Worm (Caenorhabditis elegans) whole organism, L2 larva: ENCODE results near the gene M03F4.6.

Experiments
- alr-1 ChIP-seq: fragments of 150-350 bp; optimal IDR thresholded peaks from 2 replicates; lab custom pipeline; 2014; ENCODE audit warnings: missing biosample characterization, missing genetic modification characterization
- aly-2 ChIP-seq: fragments of 150-350 bp; optimal IDR thresholded peaks from 2 replicates; lab custom pipeline; 2014; ENCODE audit warnings: missing biosample characterization, missing genetic modification characterization
- ama-1 ChIP-seq: fragments of 150-350 bp; optimal IDR thresholded peaks from 2 replicates; lab custom pipeline; 2018; ENCODE audit warnings: inconsistent platforms
- crh-2 ChIP-seq: sonication (generic microtip); optimal IDR thresholded peaks from 2 replicates; lab custom pipeline; 2017; ENCODE audit warnings: missing biosample characterization, missing genetic modification characterization
- lin-39 ChIP-seq: fragments of 150-350 bp; optimal IDR thresholded peaks from 2 replicates; lab custom pipeline; 2014; ENCODE audit warnings: missing biosample characterization, missing genetic modification reagents, missing genetic modification characterization
- nhr-237 ChIP-seq: fragments of 150-350 bp; optimal IDR thresholded peaks from 2 replicates; lab custom pipeline; 2014; ENCODE audit warnings: missing biosample characterization, missing genetic modification characterization
- nhr-6 ChIP-seq: fragments of 150-350 bp; optimal IDR thresholded peaks from 2 replicates; lab custom pipeline; 2014; ENCODE audit warnings: missing biosample characterization, missing genetic modification characterization
- peb-1 ChIP-seq: fragments of 150-350 bp; optimal IDR thresholded peaks from 2 replicates; lab custom pipeline; 2014; ENCODE audit warnings: missing biosample characterization, missing genetic modification characterization
- skn-1 ChIP-seq: sonication (generic microtip); optimal IDR thresholded peaks from 2 replicates; lab custom pipeline; 2017; ENCODE audit warnings: missing biosample characterization, missing genetic modification characterization
- sma-3 ChIP-seq: sonication (generic microtip); optimal IDR thresholded peaks from 2 replicates; lab custom pipeline; 2016; ENCODE audit warnings: missing genetic modification reagents, missing genetic modification characterization, missing compliant biosample characterization
- snpc-4 ChIP-seq: fragments of 150-350 bp; optimal IDR thresholded peaks from 2 replicates; lab custom pipeline; 2014; ENCODE audit warnings: missing biosample characterization, missing genetic modification characterization
- unc-39 ChIP-seq: fragments of 150-350 bp; optimal IDR thresholded peaks from 2 replicates; lab custom pipeline; 2014; ENCODE audit warnings: missing biosample characterization, missing genetic modification characterization
- unc-62 ChIP-seq: fragments of 150-350 bp; optimal IDR thresholded peaks from 2 replicates; lab custom pipeline; 2014; ENCODE audit warnings: missing biosample characterization, missing genetic modification reagents, missing genetic modification characterization
- zag-1 ChIP-seq: fragments of 150-350 bp; optimal IDR thresholded peaks from 2 replicates; lab custom pipeline; 2014; ENCODE audit warnings: missing biosample characterization, missing genetic modification characterization

DNA sequence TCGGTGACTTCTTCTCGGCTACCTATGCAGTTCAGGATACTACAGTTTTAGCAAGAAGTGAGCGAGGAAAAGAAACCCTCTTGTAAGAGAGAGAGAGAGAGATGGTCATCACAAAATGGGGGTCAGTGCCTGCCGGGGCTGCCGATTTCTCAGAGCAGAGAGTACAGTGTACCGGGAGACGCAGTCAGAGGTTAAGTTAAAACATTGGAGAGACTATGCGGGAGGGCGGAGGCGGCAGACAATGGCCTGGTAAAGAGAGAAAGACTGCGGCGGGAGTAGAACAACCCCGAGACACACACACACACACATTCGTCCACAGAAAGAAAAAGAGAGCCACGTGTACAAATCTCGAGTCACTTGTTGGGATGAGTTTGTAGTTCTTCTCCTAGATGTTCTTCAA, 2.3 kb upstream of the M03F4.6 start:
- no peak for TF ChIP-seq snpc-4 (tag; lab: Kevin White, UChicago)
- no peak for TF ChIP-seq unc-62 (GFP tag; lab: Kevin White, UChicago)
- peak; percentile 54 for TF ChIP-seq peb-1 (tag; lab: Kevin White, UChicago)
- TF ChIP-seq aly-2 (tag; lab: Kevin White, UChicago) = no peak
- no peak for TF ChIP-seq skn-1 (tag; lab: Kevin White, UChicago)
- no peak for TF ChIP-seq zag-1 (tag; lab: Kevin White, UChicago)
- no peak for TF ChIP-seq nhr-6 (tag; lab: Kevin White, UChicago)
- TF ChIP-seq unc-39 (tag; lab: Kevin White, UChicago) = no peak
- peak; percentile 2 for TF ChIP-seq sma-3 (GFP tag; lab: Kevin White, UChicago)
- no peak for TF ChIP-seq alr-1 (tag; lab: Kevin White, UChicago)
- no peak for TF ChIP-seq nhr-237 (tag; lab: Kevin White, UChicago)
- TF ChIP-seq lin-39 (tag; lab: Kevin White, UChicago) = no peak
- peak; percentile 74 for TF ChIP-seq crh-2 (tag; lab: Kevin White, UChicago)
- no peak for TF ChIP-seq ama-1
